Worm (Caenorhabditis elegans) whole organism, L2 larva: ENCODE data around the gene F38B6.2.

Experiments
- C34F6.9 ChIP-seq: fragments of 150-350 bp; optimal IDR thresholded peaks from 2 replicates; lab custom pipeline; 2014; ENCODE audit warnings: missing biosample characterization, missing genetic modification characterization
- F13H6.1 ChIP-seq: sonication (generic microtip); optimal IDR thresholded peaks from 2 replicates; lab custom pipeline; 2016; ENCODE audit warnings: missing genetic modification characterization, missing compliant biosample characterization
- R02D3.7 ChIP-seq: fragments of 150-350 bp; optimal IDR thresholded peaks from 2 replicates; lab custom pipeline; 2014; ENCODE audit warnings: missing biosample characterization, missing genetic modification characterization
- Y55F3AM.14 ChIP-seq: fragments of 200-800 bp; sonication (Bioruptor generic); optimal IDR thresholded peaks from 2 replicates; lab custom pipeline; 2018; ENCODE audit warnings: mild to moderate bottlenecking, missing genetic modification characterization, missing compliant biosample characterization
- ZK546.5 ChIP-seq: sonication (generic microtip); optimal IDR thresholded peaks from 2 replicates; lab custom pipeline; 2017; ENCODE audit warnings: missing biosample characterization, missing genetic modification characterization
- alr-1 ChIP-seq: fragments of 150-350 bp; optimal IDR thresholded peaks from 2 replicates; lab custom pipeline; 2014; ENCODE audit warnings: missing biosample characterization, missing genetic modification characterization
- aly-2 ChIP-seq: fragments of 150-350 bp; optimal IDR thresholded peaks from 2 replicates; lab custom pipeline; 2014; ENCODE audit warnings: missing biosample characterization, missing genetic modification characterization
- ama-1 ChIP-seq: fragments of 150-350 bp; optimal IDR thresholded peaks from 2 replicates; lab custom pipeline; 2018; ENCODE audit warnings: inconsistent platforms
- blmp-1 ChIP-seq: sonication (generic microtip); optimal IDR thresholded peaks from 2 replicates; lab custom pipeline; 2017; ENCODE audit warnings: missing genetic modification characterization, mild to moderate bottlenecking, missing compliant biosample characterization, antibody characterized with exemption, moderate library complexity; ENCODE audit not compliant: insufficient read depth
- ceh-16 ChIP-seq: fragments of 150-350 bp; optimal IDR thresholded peaks from 2 replicates; lab custom pipeline; 2014; ENCODE audit warnings: missing biosample characterization, missing genetic modification characterization
- ceh-82 ChIP-seq: fragments of 150-350 bp; optimal IDR thresholded peaks from 2 replicates; lab custom pipeline; 2014; ENCODE audit warnings: missing biosample characterization, missing genetic modification characterization
- crh-2 ChIP-seq: sonication (generic microtip); optimal IDR thresholded peaks from 2 replicates; lab custom pipeline; 2017; ENCODE audit warnings: missing biosample characterization, missing genetic modification characterization
- dmd-4 ChIP-seq: sonication (generic microtip); optimal IDR thresholded peaks from 2 replicates; lab custom pipeline; 2017; ENCODE audit warnings: missing biosample characterization, missing genetic modification characterization
- egl-27 ChIP-seq: sonication (generic microtip); optimal IDR thresholded peaks from 3 replicates; lab custom pipeline; 2017; ENCODE audit warnings: missing biosample characterization, missing genetic modification reagents, missing genetic modification characterization
- elt-1 ChIP-seq: fragments of 150-350 bp; optimal IDR thresholded peaks from 2 replicates; lab custom pipeline; 2014; ENCODE audit warnings: missing biosample characterization, missing genetic modification characterization
- elt-3 ChIP-seq: sonication (generic microtip); optimal IDR thresholded peaks from 2 replicates; lab custom pipeline; 2017; ENCODE audit warnings: missing biosample characterization, missing genetic modification characterization
- fos-1 ChIP-seq: fragments of 150-350 bp; optimal IDR thresholded peaks from 2 replicates; lab custom pipeline; 2014; ENCODE audit warnings: missing biosample characterization, missing genetic modification characterization
- gmeb-1 ChIP-seq: fragments of 150-350 bp; optimal IDR thresholded peaks from 2 replicates; lab custom pipeline; 2014; ENCODE audit warnings: missing biosample characterization, missing genetic modification characterization
- lin-11 ChIP-seq: fragments of 150-350 bp; sonication (generic microtip); optimal IDR thresholded peaks from 2 replicates; lab custom pipeline; 2014; ENCODE audit warnings: missing biosample characterization, missing genetic modification characterization, inconsistent platforms, mixed read lengths
- lin-13 ChIP-seq: fragments of 150-350 bp; optimal IDR thresholded peaks from 2 replicates; lab custom pipeline; 2014; ENCODE audit warnings: missing biosample characterization, missing genetic modification reagents, missing genetic modification characterization
- lin-39 ChIP-seq: fragments of 150-350 bp; optimal IDR thresholded peaks from 2 replicates; lab custom pipeline; 2014; ENCODE audit warnings: missing biosample characterization, missing genetic modification reagents, missing genetic modification characterization
- lsy-2 ChIP-seq, 2 experiments: fragments of 150-350 bp in 1 of 2; sonication (generic microtip) in 1 of 2; optimal IDR thresholded peaks; 2 replicates each; lab custom pipeline; 2014 to 2017; ENCODE audit warnings: missing biosample characterization in 2 of 2, missing genetic modification characterization in 2 of 2
- mab-5 ChIP-seq: fragments of 150-350 bp; optimal IDR thresholded peaks from 2 replicates; lab custom pipeline; 2014; ENCODE audit warnings: missing biosample characterization, missing genetic modification characterization
- mbf-1 ChIP-seq: sonication (generic microtip); optimal IDR thresholded peaks from 2 replicates; lab custom pipeline; 2017; ENCODE audit warnings: missing biosample characterization, missing genetic modification characterization
- mdl-1 ChIP-seq, 2 experiments: fragments of 150-350 bp in 1 of 2; sonication (generic microtip) in 1 of 2; optimal IDR thresholded peaks; 2 replicates each; lab custom pipeline; 2017; ENCODE audit warnings: missing biosample characterization in 2 of 2, missing genetic modification characterization in 2 of 2
- nhr-10 ChIP-seq: sonication (generic microtip); optimal IDR thresholded peaks from 2 replicates; lab custom pipeline; 2017; ENCODE audit warnings: missing biosample characterization, missing genetic modification characterization
- nhr-11 ChIP-seq: fragments of 150-350 bp; optimal IDR thresholded peaks from 2 replicates; lab custom pipeline; 2014; ENCODE audit warnings: missing biosample characterization, missing genetic modification characterization
- nhr-12 ChIP-seq: fragments of 150-350 bp; optimal IDR thresholded peaks from 2 replicates; lab custom pipeline; 2014; ENCODE audit warnings: missing biosample characterization, missing genetic modification characterization
- nhr-129 ChIP-seq: fragments of 150-350 bp; optimal IDR thresholded peaks from 2 replicates; lab custom pipeline; 2014; ENCODE audit warnings: missing biosample characterization, missing genetic modification characterization
- nhr-21 ChIP-seq: fragments of 150-350 bp; optimal IDR thresholded peaks from 2 replicates; lab custom pipeline; 2014; ENCODE audit warnings: missing biosample characterization, missing genetic modification characterization
- nhr-23 ChIP-seq: fragments of 150-350 bp; optimal IDR thresholded peaks from 2 replicates; lab custom pipeline; 2014; ENCODE audit warnings: missing biosample characterization, missing genetic modification reagents, missing genetic modification characterization
- nhr-237 ChIP-seq: fragments of 150-350 bp; optimal IDR thresholded peaks from 2 replicates; lab custom pipeline; 2014; ENCODE audit warnings: missing biosample characterization, missing genetic modification characterization
- nhr-25 ChIP-seq: fragments of 150-350 bp; sonication (generic microtip); optimal IDR thresholded peaks from 3 replicates; lab custom pipeline; 2014; ENCODE audit warnings: missing biosample characterization, missing genetic modification characterization
- nhr-6 ChIP-seq: fragments of 150-350 bp; optimal IDR thresholded peaks from 2 replicates; lab custom pipeline; 2014; ENCODE audit warnings: missing biosample characterization, missing genetic modification characterization
- nhr-77 ChIP-seq: fragments of 150-350 bp; optimal IDR thresholded peaks from 2 replicates; lab custom pipeline; 2014; ENCODE audit warnings: missing biosample characterization, missing genetic modification characterization
- peb-1 ChIP-seq: fragments of 150-350 bp; optimal IDR thresholded peaks from 2 replicates; lab custom pipeline; 2014; ENCODE audit warnings: missing biosample characterization, missing genetic modification characterization
- sem-4 ChIP-seq: fragments of 150-350 bp; optimal IDR thresholded peaks from 2 replicates; lab custom pipeline; 2014; ENCODE audit warnings: missing biosample characterization, missing genetic modification reagents, missing genetic modification characterization
- skn-1 ChIP-seq: sonication (generic microtip); optimal IDR thresholded peaks from 2 replicates; lab custom pipeline; 2017; ENCODE audit warnings: missing biosample characterization, missing genetic modification characterization
- sma-3 ChIP-seq: sonication (generic microtip); optimal IDR thresholded peaks from 2 replicates; lab custom pipeline; 2016; ENCODE audit warnings: missing genetic modification reagents, missing genetic modification characterization, missing compliant biosample characterization
- sma-9 ChIP-seq, 2 experiments: fragments of 150-350 bp in 1 of 2; sonication (generic microtip) in 1 of 2; optimal IDR thresholded peaks; 2 replicates each; lab custom pipeline; 2014 to 2016; ENCODE audit warnings: missing genetic modification characterization in 2 of 2, mild to moderate bottlenecking in 1 of 2, missing biosample characterization in 1 of 2, missing compliant biosample characterization in 1 of 2, missing genetic modification reagents in 1 of 2, moderate library complexity in 1 of 2
- snpc-4 ChIP-seq: fragments of 150-350 bp; optimal IDR thresholded peaks from 2 replicates; lab custom pipeline; 2014; ENCODE audit warnings: missing biosample characterization, missing genetic modification characterization
- unc-39 ChIP-seq: fragments of 150-350 bp; optimal IDR thresholded peaks from 2 replicates; lab custom pipeline; 2014; ENCODE audit warnings: missing biosample characterization, missing genetic modification characterization
- unc-55 ChIP-seq: fragments of 150-350 bp; sonication (generic microtip); optimal IDR thresholded peaks from 3 replicates; lab custom pipeline; 2014; ENCODE audit warnings: missing biosample characterization, missing genetic modification reagents, missing genetic modification characterization
- unc-62 ChIP-seq: fragments of 150-350 bp; optimal IDR thresholded peaks from 2 replicates; lab custom pipeline; 2014; ENCODE audit warnings: missing biosample characterization, missing genetic modification reagents, missing genetic modification characterization
- zag-1 ChIP-seq: fragments of 150-350 bp; optimal IDR thresholded peaks from 2 replicates; lab custom pipeline; 2014; ENCODE audit warnings: missing biosample characterization, missing genetic modification characterization
- ztf-1 ChIP-seq: fragments of 200-800 bp; sonication (Bioruptor generic); conservative IDR thresholded peaks from 2 replicates; pipeline ENCODE4 v1.3.6; 2022; ENCODE audit warnings: missing genetic modification characterization, missing compliant biosample characterization
- ztf-11 ChIP-seq: sonication (generic microtip); optimal IDR thresholded peaks from 2 replicates; lab custom pipeline; 2017; ENCODE audit warnings: missing biosample characterization, missing genetic modification characterization
- ztf-4 ChIP-seq: fragments of 150-350 bp; optimal IDR thresholded peaks from 2 replicates; lab custom pipeline; 2014; ENCODE audit warnings: missing biosample characterization, missing genetic modification characterization

F38B6.2 gene

ce11 chrX:6736358-6736991 lies 38.1 kb downstream of the F38B6.2 start (continued):
- peak; percentile 91 for TF ChIP-seq sma-3 (GFP tag; lab: Kevin White, UChicago)
- no peak for TF ChIP-seq unc-55 (GFP tag; lab: Kevin White, UChicago)
- TF ChIP-seq ZK546.5 (tag; lab: Kevin White, UChicago): no peak
- peak; percentile 21 for TF ChIP-seq dmd-4
- TF ChIP-seq unc-62: no peak

- no peak for TF ChIP-seq ztf-11 (tag; lab: Kevin White, UChicago)
- TF ChIP-seq ama-1 (lab: Kevin White, UChicago): no peak
- TF ChIP-seq elt-1 (tag; lab: Kevin White, UChicago): no peak
- peak; percentile 96 for TF ChIP-seq nhr-25
- TF ChIP-seq skn-1 (tag; lab: Kevin White, UChicago): no peak
- no peak for TF ChIP-seq R02D3.7 (tag; lab: Kevin White, UChicago)
- peak; percentile 96 for TF ChIP-seq egl-27 (tag; lab: Kevin White, UChicago)
- TF ChIP-seq aly-2: no peak
- peak; percentile 62 for TF ChIP-seq gmeb-1 (tag; lab: Kevin White, UChicago)
- TF ChIP-seq nhr-237 (tag; lab: Kevin White, UChicago): no peak
- peak; percentile 78 for TF ChIP-seq lin-11 (tag; lab: Kevin White, UChicago)
- TF ChIP-seq mab-5 (tag; lab: Kevin White, UChicago): peak; percentile 30
- peak; percentile 93 for TF ChIP-seq ceh-16 (tag; lab: Kevin White, UChicago)
- TF ChIP-seq ztf-4: peak; percentile 58
- TF ChIP-seq alr-1: no peak
- TF ChIP-seq unc-39 (tag; lab: Kevin White, UChicago): no peak
- no peak for TF ChIP-seq ceh-82 (tag; lab: Kevin White, UChicago)
- peak; percentile 99 for TF ChIP-seq nhr-21 (tag; lab: Kevin White, UChicago)
- TF ChIP-seq elt-3 (tag; lab: Kevin White, UChicago): no peak
- peak; percentile 93 for TF ChIP-seq Y55F3AM.14 (GFP tag; lab: Kevin White, UChicago)
- peak; percentile 99 for TF ChIP-seq sma-3 (GFP tag; lab: Kevin White, UChicago)
- peak; percentile 89 for TF ChIP-seq blmp-1 (tag; lab: Kevin White, UChicago)
- no peak for TF ChIP-seq nhr-11 (tag; lab: Kevin White, UChicago)
- peak; percentile 94 for TF ChIP-seq crh-2 (tag; lab: Kevin White, UChicago)
- no peak for TF ChIP-seq mbf-1
- TF ChIP-seq nhr-6 (tag; lab: Kevin White, UChicago): peak; percentile 68
- peak; percentile 98 for TF ChIP-seq F13H6.1 (tag; lab: Kevin White, UChicago)
- peak; percentile 12 to 73 for TF ChIP-seq lsy-2 (tag; optimal IDR thresholded peaks at IDR 0.05; lab: Kevin White, UChicago)
- TF ChIP-seq ZK546.5 (tag; lab: Kevin White, UChicago): no peak
- TF ChIP-seq nhr-23 (tag; lab: Kevin White, UChicago): no peak
- TF ChIP-seq C34F6.9 (tag; lab: Kevin White, UChicago): peak; percentile 80
- TF ChIP-seq nhr-12 (tag; lab: Kevin White, UChicago): no peak
- TF ChIP-seq lin-13 (GFP tag; lab: Kevin White, UChicago): peak; percentile 25
- TF ChIP-seq nhr-129 (tag; lab: Kevin White, UChicago): peak; percentile 88
- TF ChIP-seq sma-9 (GFP tag; optimal IDR thresholded peaks at IDR 0.05; lab: Kevin White, UChicago): peak; percentile 100
- TF ChIP-seq sma-9 (tag; optimal IDR thresholded peaks at IDR 0.05; lab: Kevin White, UChicago): peak; percentile 80
- TF ChIP-seq peb-1: no peak
- no peak for TF ChIP-seq dmd-4
- peak; percentile 79 for TF ChIP-seq fos-1 (tag; lab: Kevin White, UChicago)
- TF ChIP-seq zag-1: peak; percentile 29
- TF ChIP-seq sem-4 (tag; lab: Kevin White, UChicago): peak; percentile 95
- TF ChIP-seq unc-55 (GFP tag; lab: Kevin White, UChicago): peak; percentile 38
- no peak for TF ChIP-seq nhr-77
- peak; percentile 57 for TF ChIP-seq snpc-4 (tag; lab: Kevin White, UChicago)
- no peak for TF ChIP-seq nhr-10 (tag; lab: Kevin White, UChicago)
- TF ChIP-seq ztf-1 (GFP tag; lab: Robert Waterston, UW): no peak
- peak; percentile 100 for TF ChIP-seq mdl-1 (tag; optimal IDR thresholded peaks at IDR 0.05; lab: Kevin White, UChicago)
- TF ChIP-seq unc-62: no peak
- TF ChIP-seq lin-39 (tag; lab: Kevin White, UChicago): no peak
These were observed 39.1 kb downstream of the F38B6.2 start for ce11 chrX:6737329-6738008.
